Fruit fly (Drosophila melanogaster): Measurements from ENCODE around the gene CG31668.

Gene CG31668

DNA sequence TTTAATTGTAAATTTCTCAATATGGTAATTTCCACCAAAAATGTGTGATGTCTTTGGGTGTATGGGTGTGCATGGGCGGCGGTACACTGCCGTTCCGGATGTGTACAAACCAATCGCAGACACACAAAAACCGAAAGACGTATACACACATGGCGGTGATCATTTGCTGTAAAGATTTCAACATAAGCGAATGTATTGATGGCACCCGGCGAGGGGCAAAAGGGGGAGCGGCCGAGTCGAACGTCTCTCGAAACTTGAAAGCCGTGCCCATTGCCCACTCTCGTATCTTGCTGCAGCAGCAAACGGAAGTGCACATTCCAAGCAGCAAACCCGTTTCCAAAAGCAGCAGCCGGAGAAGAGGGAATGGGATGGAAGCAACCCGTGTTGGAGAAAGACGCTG lies 43.7 kb downstream of the CG31668 start:
- TF ChIP-seq EcR (GFP tag; optimal IDR thresholded peaks at IDR 0.05): no peak
- TF ChIP-seq pan (optimal IDR thresholded peaks at IDR 0.05): no peak
- no peak for TF ChIP-seq usp (GFP tag; optimal IDR thresholded peaks at IDR 0.05)
- TF ChIP-seq CG8478 (optimal IDR thresholded peaks at IDR 0.05): no peak
- TF ChIP-seq psq (optimal IDR thresholded peaks at IDR 0.05): no peak
- no peak for TF ChIP-seq Dll (optimal IDR thresholded peaks at IDR 0.05)

- TF ChIP-seq CG8478 (optimal IDR thresholded peaks at IDR 0.05) (no peak), EcR (GFP tag; optimal IDR thresholded peaks at IDR 0.05) (no peak), Dll (optimal IDR thresholded peaks at IDR 0.05) (peak; percentile 83)
These were observed 44.4 kb downstream of the CG31668 start for dm6 chr2L:2161244-2162243.

dm6 chr2L:2155453-2155852 lies 50.5 kb downstream of the CG31668 start, which contains the start of gene CG15382:
TSS of gene CG15382 (plus strand) at chr2L:2155753.
- no peak for TF ChIP-seq psq (optimal IDR thresholded peaks at IDR 0.05)
- TF ChIP-seq pan (optimal IDR thresholded peaks at IDR 0.05): no peak
- no peak for TF ChIP-seq EcR (GFP tag; optimal IDR thresholded peaks at IDR 0.05)
- TF ChIP-seq Dll (optimal IDR thresholded peaks at IDR 0.05): no peak
- no peak for TF ChIP-seq CG8478 (optimal IDR thresholded peaks at IDR 0.05)
- TF ChIP-seq usp (GFP tag; optimal IDR thresholded peaks at IDR 0.05): no peak

Data from whole organism.